Fruit fly (Drosophila melanogaster): ENCODE data around the gene Obp8a.

The Obp8a gene

DNA sequence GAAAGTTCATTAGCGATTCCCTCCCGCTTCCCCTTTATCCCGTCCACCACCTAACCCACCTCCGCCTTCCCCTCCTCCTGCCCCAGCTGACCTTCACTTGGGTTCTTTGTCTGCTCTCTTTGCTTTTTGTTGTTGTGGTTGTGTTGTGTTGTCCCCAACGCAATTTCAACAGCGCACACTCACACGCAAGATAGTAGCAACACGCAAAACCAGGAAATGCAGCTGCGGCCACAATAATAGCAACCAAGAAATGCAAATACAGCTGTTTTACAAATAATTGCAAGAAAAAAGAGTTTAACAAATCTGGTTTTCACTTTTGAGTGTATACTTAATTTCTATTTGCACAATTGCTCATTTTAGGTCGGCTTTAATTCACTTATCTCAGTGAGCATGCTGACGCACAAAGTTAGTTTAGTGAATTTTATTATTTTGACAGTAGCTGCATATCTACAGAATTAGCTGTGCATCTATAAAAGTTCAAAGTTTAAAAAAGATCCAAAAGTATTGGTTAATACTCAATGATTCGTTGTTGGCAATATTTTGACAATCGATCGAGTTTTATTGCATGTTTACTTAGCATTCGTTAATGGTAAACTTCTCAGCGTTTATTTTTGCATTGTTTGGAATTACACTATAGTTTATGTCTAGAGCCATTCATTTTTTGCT lies 36.7 kb downstream of the Obp8a start (continued):
- TF ChIP-seq ci (GFP tag; IDR thresholded peaks at IDR 0.05) (peak; percentile 66; the same call in 2 of the 3 replicates), CG7556 (GFP tag; optimal IDR thresholded peaks at IDR 0.05) (peak; percentile 4), Ets65A (GFP tag) (peak; percentile 85), lmd (GFP tag; IDR thresholded peaks at IDR 0.05) (peak; percentile 29; the same call in 1 of the 2 replicates), sob (GFP tag; IDR thresholded peaks at IDR 0.05) (0 out of 2 replicates have a peak, but pooled peaks have one; percentile 33), Hr78 (GFP tag; optimal IDR thresholded peaks at IDR 0.05) (peak in 1 of 2 experiments; percentile 8), az2 (GFP tag; optimal IDR thresholded peaks at IDR 0.05) (peak; percentile 39), Drgx (GFP tag; IDR thresholded peaks at IDR 0.05) (peak; percentile 51), sens (GFP tag) (peak; percentile 77), CG12391 (tag; optimal IDR thresholded peaks at IDR 0.05) (peak; percentile 40), CG17361 (GFP tag; IDR thresholded peaks at IDR 0.05) (peak; percentile 47; the same call in 1 of the 3 replicates), Ptx1 (GFP tag; IDR thresholded peaks at IDR 0.05) (peak; percentile 28; the same call in 1 of the 2 replicates), slbo (GFP tag; IDR thresholded peaks at IDR 0.05) (peak; percentile 51), tgo (GFP tag; IDR thresholded peaks at IDR 0.05) (peak; percentile 56), Blimp-1 (GFP tag; optimal IDR thresholded peaks at IDR 0.05) (peak; percentile 24), ATbp (GFP tag; optimal IDR thresholded peaks at IDR 0.05) (peak; percentile 37), CG8388 (GFP tag; optimal IDR thresholded peaks at IDR 0.05) (peak; percentile 11), unc-4 (GFP tag; IDR thresholded peaks at IDR 0.05; ENCODE audit: partially characterized antibody) (no peak), row (GFP tag; IDR thresholded peaks at IDR 0.05) (peak; percentile 51; the same call in 2 of the 3 replicates), CG9437 (GFP tag; optimal IDR thresholded peaks at IDR 0.05) (peak; percentile 7), CG3847 (GFP tag; IDR thresholded peaks at IDR 0.05) (no peak), vvl (GFP tag; IDR thresholded peaks at IDR 0.05) (0 out of 2 replicates have a peak, but pooled peaks have one; percentile 19), Sox102F (GFP tag; optimal IDR thresholded peaks at IDR 0.05) (peak; percentile 43), sug (tag; optimal IDR thresholded peaks at IDR 0.05) (peak; percentile 8), pnt (GFP tag; optimal IDR thresholded peaks at IDR 0.05) (peak; percentile 3), CG32767 (GFP tag; IDR thresholded peaks at IDR 0.05) (0 out of 2 replicates have a peak, but pooled peaks have one; percentile 28), CG1603 (tag; optimal IDR thresholded peaks at IDR 0.05) (peak; percentile 54), ato (GFP tag; IDR thresholded peaks at IDR 0.05; ENCODE audit: partially characterized antibody) (no peak), ase (GFP tag; IDR thresholded peaks at IDR 0.05) (0 out of 3 replicates have a peak, but pooled peaks have one; percentile 41), CG12659 (GFP tag; optimal IDR thresholded peaks at IDR 0.05) (peak; percentile 12), Hr51 (GFP tag; optimal IDR thresholded peaks at IDR 0.05) (peak in 1 of 2 experiments; percentile 43), Asciz (GFP tag; optimal IDR thresholded peaks at IDR 0.05) (peak; percentile 20), lbe (GFP tag; optimal IDR thresholded peaks at IDR 0.05) (peak; percentile 13), CoRest (tag; optimal IDR thresholded peaks at IDR 0.05) (peak; percentile 9), CG18262 (tag; optimal IDR thresholded peaks at IDR 0.05) (peak; percentile 26), fru (optimal IDR thresholded peaks at IDR 0.05) (no peak), unpg (GFP tag; optimal IDR thresholded peaks at IDR 0.05) (peak; percentile 21), so (GFP tag; IDR thresholded peaks at IDR 0.05) (0 out of 3 replicates have a peak, but pooled peaks have one; percentile 8), CG11696 (GFP tag; IDR thresholded peaks at IDR 0.05) (peak; percentile 95), CG13296 (GFP tag; optimal IDR thresholded peaks at IDR 0.05) (no peak), toy (GFP tag; IDR thresholded peaks at IDR 0.05) (no peak), Med (GFP tag) (peak; percentile 85), Optix (GFP tag; IDR thresholded peaks at IDR 0.05) (peak; percentile 37; the same call in 1 of the 3 replicates), Camta (GFP tag; optimal IDR thresholded peaks at IDR 0.05) (peak; percentile 7), CG14441 (GFP tag; IDR thresholded peaks at IDR 0.05) (peak; percentile 52), Eip74EF (GFP tag; optimal IDR thresholded peaks at IDR 0.05) (peak in 1 of 2 experiments; percentile 93), CG4360 (GFP tag; IDR thresholded peaks at IDR 0.05) (peak; percentile 25; the same call in 1 of the 2 replicates), CG10979 (tag; optimal IDR thresholded peaks at IDR 0.05) (peak; percentile 34)

Data from whole organism, embryonic.